Worm (Caenorhabditis elegans) whole organism, L2 larva: ENCODE measurements around the gene skn-1.

Experiments used
- C34F6.9 ChIP-seq: fragments of 150-350 bp; optimal IDR thresholded peaks from 2 replicates; lab custom pipeline; 2014; ENCODE audit warnings: missing biosample characterization, missing genetic modification characterization
- F13H6.1 ChIP-seq: sonication (generic microtip); optimal IDR thresholded peaks from 2 replicates; lab custom pipeline; 2016; ENCODE audit warnings: missing genetic modification characterization, missing compliant biosample characterization
- R02D3.7 ChIP-seq: fragments of 150-350 bp; optimal IDR thresholded peaks from 2 replicates; lab custom pipeline; 2014; ENCODE audit warnings: missing biosample characterization, missing genetic modification characterization
- Y55F3AM.14 ChIP-seq: fragments of 200-800 bp; sonication (Bioruptor generic); optimal IDR thresholded peaks from 2 replicates; lab custom pipeline; 2018; ENCODE audit warnings: mild to moderate bottlenecking, missing genetic modification characterization, missing compliant biosample characterization
- ZK546.5 ChIP-seq: sonication (generic microtip); optimal IDR thresholded peaks from 2 replicates; lab custom pipeline; 2017; ENCODE audit warnings: missing biosample characterization, missing genetic modification characterization
- alr-1 ChIP-seq: fragments of 150-350 bp; optimal IDR thresholded peaks from 2 replicates; lab custom pipeline; 2014; ENCODE audit warnings: missing biosample characterization, missing genetic modification characterization
- aly-2 ChIP-seq: fragments of 150-350 bp; optimal IDR thresholded peaks from 2 replicates; lab custom pipeline; 2014; ENCODE audit warnings: missing biosample characterization, missing genetic modification characterization
- ama-1 ChIP-seq: fragments of 150-350 bp; optimal IDR thresholded peaks from 2 replicates; lab custom pipeline; 2018; ENCODE audit warnings: inconsistent platforms
- blmp-1 ChIP-seq: sonication (generic microtip); optimal IDR thresholded peaks from 2 replicates; lab custom pipeline; 2017; ENCODE audit warnings: missing genetic modification characterization, mild to moderate bottlenecking, missing compliant biosample characterization, antibody characterized with exemption, moderate library complexity; ENCODE audit not compliant: insufficient read depth
- ceh-16 ChIP-seq: fragments of 150-350 bp; optimal IDR thresholded peaks from 2 replicates; lab custom pipeline; 2014; ENCODE audit warnings: missing biosample characterization, missing genetic modification characterization
- ceh-82 ChIP-seq: fragments of 150-350 bp; optimal IDR thresholded peaks from 2 replicates; lab custom pipeline; 2014; ENCODE audit warnings: missing biosample characterization, missing genetic modification characterization
- crh-2 ChIP-seq: sonication (generic microtip); optimal IDR thresholded peaks from 2 replicates; lab custom pipeline; 2017; ENCODE audit warnings: missing biosample characterization, missing genetic modification characterization
- dmd-4 ChIP-seq: sonication (generic microtip); optimal IDR thresholded peaks from 2 replicates; lab custom pipeline; 2017; ENCODE audit warnings: missing biosample characterization, missing genetic modification characterization
- egl-27 ChIP-seq: sonication (generic microtip); optimal IDR thresholded peaks from 3 replicates; lab custom pipeline; 2017; ENCODE audit warnings: missing biosample characterization, missing genetic modification reagents, missing genetic modification characterization
- elt-1 ChIP-seq: fragments of 150-350 bp; optimal IDR thresholded peaks from 2 replicates; lab custom pipeline; 2014; ENCODE audit warnings: missing biosample characterization, missing genetic modification characterization
- elt-3 ChIP-seq: sonication (generic microtip); optimal IDR thresholded peaks from 2 replicates; lab custom pipeline; 2017; ENCODE audit warnings: missing biosample characterization, missing genetic modification characterization
- fos-1 ChIP-seq: fragments of 150-350 bp; optimal IDR thresholded peaks from 2 replicates; lab custom pipeline; 2014; ENCODE audit warnings: missing biosample characterization, missing genetic modification characterization
- gmeb-1 ChIP-seq: fragments of 150-350 bp; optimal IDR thresholded peaks from 2 replicates; lab custom pipeline; 2014; ENCODE audit warnings: missing biosample characterization, missing genetic modification characterization
- lin-11 ChIP-seq: fragments of 150-350 bp; sonication (generic microtip); optimal IDR thresholded peaks from 2 replicates; lab custom pipeline; 2014; ENCODE audit warnings: missing biosample characterization, missing genetic modification characterization, inconsistent platforms, mixed read lengths
- lin-13 ChIP-seq: fragments of 150-350 bp; optimal IDR thresholded peaks from 2 replicates; lab custom pipeline; 2014; ENCODE audit warnings: missing biosample characterization, missing genetic modification reagents, missing genetic modification characterization
- lin-39 ChIP-seq: fragments of 150-350 bp; optimal IDR thresholded peaks from 2 replicates; lab custom pipeline; 2014; ENCODE audit warnings: missing biosample characterization, missing genetic modification reagents, missing genetic modification characterization
- lsy-2 ChIP-seq, 2 experiments: fragments of 150-350 bp in 1 of 2; sonication (generic microtip) in 1 of 2; optimal IDR thresholded peaks; 2 replicates each; lab custom pipeline; 2014 to 2017; ENCODE audit warnings: missing biosample characterization in 2 of 2, missing genetic modification characterization in 2 of 2
- mab-5 ChIP-seq: fragments of 150-350 bp; optimal IDR thresholded peaks from 2 replicates; lab custom pipeline; 2014; ENCODE audit warnings: missing biosample characterization, missing genetic modification characterization
- mbf-1 ChIP-seq: sonication (generic microtip); optimal IDR thresholded peaks from 2 replicates; lab custom pipeline; 2017; ENCODE audit warnings: missing biosample characterization, missing genetic modification characterization
- mdl-1 ChIP-seq, 2 experiments: fragments of 150-350 bp in 1 of 2; sonication (generic microtip) in 1 of 2; optimal IDR thresholded peaks; 2 replicates each; lab custom pipeline; 2017; ENCODE audit warnings: missing biosample characterization in 2 of 2, missing genetic modification characterization in 2 of 2
- nhr-10 ChIP-seq: sonication (generic microtip); optimal IDR thresholded peaks from 2 replicates; lab custom pipeline; 2017; ENCODE audit warnings: missing biosample characterization, missing genetic modification characterization
- nhr-11 ChIP-seq: fragments of 150-350 bp; optimal IDR thresholded peaks from 2 replicates; lab custom pipeline; 2014; ENCODE audit warnings: missing biosample characterization, missing genetic modification characterization
- nhr-12 ChIP-seq: fragments of 150-350 bp; optimal IDR thresholded peaks from 2 replicates; lab custom pipeline; 2014; ENCODE audit warnings: missing biosample characterization, missing genetic modification characterization
- nhr-129 ChIP-seq: fragments of 150-350 bp; optimal IDR thresholded peaks from 2 replicates; lab custom pipeline; 2014; ENCODE audit warnings: missing biosample characterization, missing genetic modification characterization
- nhr-21 ChIP-seq: fragments of 150-350 bp; optimal IDR thresholded peaks from 2 replicates; lab custom pipeline; 2014; ENCODE audit warnings: missing biosample characterization, missing genetic modification characterization
- nhr-23 ChIP-seq: fragments of 150-350 bp; optimal IDR thresholded peaks from 2 replicates; lab custom pipeline; 2014; ENCODE audit warnings: missing biosample characterization, missing genetic modification reagents, missing genetic modification characterization
- nhr-237 ChIP-seq: fragments of 150-350 bp; optimal IDR thresholded peaks from 2 replicates; lab custom pipeline; 2014; ENCODE audit warnings: missing biosample characterization, missing genetic modification characterization
- nhr-25 ChIP-seq: fragments of 150-350 bp; sonication (generic microtip); optimal IDR thresholded peaks from 3 replicates; lab custom pipeline; 2014; ENCODE audit warnings: missing biosample characterization, missing genetic modification characterization
- nhr-6 ChIP-seq: fragments of 150-350 bp; optimal IDR thresholded peaks from 2 replicates; lab custom pipeline; 2014; ENCODE audit warnings: missing biosample characterization, missing genetic modification characterization
- nhr-77 ChIP-seq: fragments of 150-350 bp; optimal IDR thresholded peaks from 2 replicates; lab custom pipeline; 2014; ENCODE audit warnings: missing biosample characterization, missing genetic modification characterization
- peb-1 ChIP-seq: fragments of 150-350 bp; optimal IDR thresholded peaks from 2 replicates; lab custom pipeline; 2014; ENCODE audit warnings: missing biosample characterization, missing genetic modification characterization
- sem-4 ChIP-seq: fragments of 150-350 bp; optimal IDR thresholded peaks from 2 replicates; lab custom pipeline; 2014; ENCODE audit warnings: missing biosample characterization, missing genetic modification reagents, missing genetic modification characterization
- skn-1 ChIP-seq: sonication (generic microtip); optimal IDR thresholded peaks from 2 replicates; lab custom pipeline; 2017; ENCODE audit warnings: missing biosample characterization, missing genetic modification characterization
- sma-3 ChIP-seq: sonication (generic microtip); optimal IDR thresholded peaks from 2 replicates; lab custom pipeline; 2016; ENCODE audit warnings: missing genetic modification reagents, missing genetic modification characterization, missing compliant biosample characterization
- sma-9 ChIP-seq, 2 experiments: fragments of 150-350 bp in 1 of 2; sonication (generic microtip) in 1 of 2; optimal IDR thresholded peaks; 2 replicates each; lab custom pipeline; 2014 to 2016; ENCODE audit warnings: missing genetic modification characterization in 2 of 2, mild to moderate bottlenecking in 1 of 2, missing biosample characterization in 1 of 2, missing compliant biosample characterization in 1 of 2, missing genetic modification reagents in 1 of 2, moderate library complexity in 1 of 2
- snpc-4 ChIP-seq: fragments of 150-350 bp; optimal IDR thresholded peaks from 2 replicates; lab custom pipeline; 2014; ENCODE audit warnings: missing biosample characterization, missing genetic modification characterization
- unc-39 ChIP-seq: fragments of 150-350 bp; optimal IDR thresholded peaks from 2 replicates; lab custom pipeline; 2014; ENCODE audit warnings: missing biosample characterization, missing genetic modification characterization
- unc-55 ChIP-seq: fragments of 150-350 bp; sonication (generic microtip); optimal IDR thresholded peaks from 3 replicates; lab custom pipeline; 2014; ENCODE audit warnings: missing biosample characterization, missing genetic modification reagents, missing genetic modification characterization
- unc-62 ChIP-seq: fragments of 150-350 bp; optimal IDR thresholded peaks from 2 replicates; lab custom pipeline; 2014; ENCODE audit warnings: missing biosample characterization, missing genetic modification reagents, missing genetic modification characterization
- zag-1 ChIP-seq: fragments of 150-350 bp; optimal IDR thresholded peaks from 2 replicates; lab custom pipeline; 2014; ENCODE audit warnings: missing biosample characterization, missing genetic modification characterization
- ztf-1 ChIP-seq: fragments of 200-800 bp; sonication (Bioruptor generic); conservative IDR thresholded peaks from 2 replicates; pipeline ENCODE4 v1.3.6; 2022; ENCODE audit warnings: missing genetic modification characterization, missing compliant biosample characterization
- ztf-11 ChIP-seq: sonication (generic microtip); optimal IDR thresholded peaks from 2 replicates; lab custom pipeline; 2017; ENCODE audit warnings: missing biosample characterization, missing genetic modification characterization
- ztf-4 ChIP-seq: fragments of 150-350 bp; optimal IDR thresholded peaks from 2 replicates; lab custom pipeline; 2014; ENCODE audit warnings: missing biosample characterization, missing genetic modification characterization

skn-1 gene

ce11 chrIV:5607343-5607742, 52.8 kb downstream of the skn-1 start (continued):
- TF ChIP-seq sma-9 (GFP tag; optimal IDR thresholded peaks at IDR 0.05; lab: Kevin White, UChicago) (peak; percentile 95), sma-9 (tag; optimal IDR thresholded peaks at IDR 0.05; lab: Kevin White, UChicago) (no peak), egl-27 (tag; lab: Kevin White, UChicago) (peak; percentile 87), crh-2 (tag; lab: Kevin White, UChicago) (peak; percentile 91)
- TF ChIP-seq, all 48 proteins: peak for 26

ce11 chrIV:5605225-5605624, 55.0 kb downstream of the skn-1 start:
- TF ChIP-seq ztf-4 (tag; lab: Kevin White, UChicago): no peak
- no peak for TF ChIP-seq elt-3 (tag; lab: Kevin White, UChicago)
- peak; percentile 19 for TF ChIP-seq sem-4 (tag; lab: Kevin White, UChicago)
- TF ChIP-seq nhr-21: peak; percentile 2
- TF ChIP-seq fos-1 (tag; lab: Kevin White, UChicago): peak; percentile 28
- TF ChIP-seq unc-55 (GFP tag; lab: Kevin White, UChicago): peak; percentile 12
- TF ChIP-seq unc-39 (tag; lab: Kevin White, UChicago): no peak
- peak; percentile 19 for TF ChIP-seq nhr-129 (tag; lab: Kevin White, UChicago)
- peak; percentile 38 for TF ChIP-seq sma-3 (GFP tag; lab: Kevin White, UChicago)

ce11 chrIV:5604465-5604864, 55.7 kb downstream of the skn-1 start:
- TF ChIP-seq ztf-11 (tag; lab: Kevin White, UChicago) (no peak), fos-1 (tag; lab: Kevin White, UChicago) (peak; percentile 41), ama-1 (lab: Kevin White, UChicago) (peak; percentile 32), nhr-77 (tag; lab: Kevin White, UChicago) (no peak), ceh-82 (tag; lab: Kevin White, UChicago) (no peak), nhr-10 (tag; lab: Kevin White, UChicago) (no peak), lsy-2 (tag; optimal IDR thresholded peaks at IDR 0.05; lab: Kevin White, UChicago) (peak in 1 of 2 experiments; percentile 90), gmeb-1 (tag; lab: Kevin White, UChicago) (peak; percentile 5), nhr-11 (tag; lab: Kevin White, UChicago) (no peak), alr-1 (tag; lab: Kevin White, UChicago) (peak; percentile 95), lin-11 (tag; lab: Kevin White, UChicago) (peak; percentile 61), nhr-21 (peak; percentile 77), lin-13 (no peak), crh-2 (tag; lab: Kevin White, UChicago) (peak; percentile 92), ztf-1 (GFP tag; lab: Robert Waterston, UW) (no peak), unc-62 (GFP tag; lab: Kevin White, UChicago) (no peak), nhr-25 (tag; lab: Kevin White, UChicago) (peak; percentile 8), unc-39 (tag; lab: Kevin White, UChicago) (no peak), sma-3 (GFP tag; lab: Kevin White, UChicago) (peak; percentile 51), nhr-12 (tag; lab: Kevin White, UChicago) (no peak), nhr-237 (tag; lab: Kevin White, UChicago) (no peak), skn-1 (tag; lab: Kevin White, UChicago) (peak; percentile 75), mbf-1 (tag; lab: Kevin White, UChicago) (no peak), aly-2 (tag; lab: Kevin White, UChicago) (no peak), snpc-4 (tag; lab: Kevin White, UChicago) (peak; percentile 13), unc-55 (GFP tag; lab: Kevin White, UChicago) (peak; percentile 74), zag-1 (tag; lab: Kevin White, UChicago) (peak; percentile 70), peb-1 (tag; lab: Kevin White, UChicago) (no peak), sma-9 (GFP tag; optimal IDR thresholded peaks at IDR 0.05; lab: Kevin White, UChicago) (peak; percentile 94), sma-9 (tag; optimal IDR thresholded peaks at IDR 0.05; lab: Kevin White, UChicago) (no peak), ZK546.5 (tag; lab: Kevin White, UChicago) (no peak), mab-5 (tag; lab: Kevin White, UChicago) (no peak), nhr-129 (tag; lab: Kevin White, UChicago) (peak; percentile 97), mdl-1 (tag; optimal IDR thresholded peaks at IDR 0.05; lab: Kevin White, UChicago) (peak; percentile 6 to 79), lin-39 (no peak), F13H6.1 (peak; percentile 97), egl-27 (tag; lab: Kevin White, UChicago) (peak; percentile 88), ceh-16 (tag; lab: Kevin White, UChicago) (no peak), elt-1 (tag; lab: Kevin White, UChicago) (no peak), sem-4 (tag; lab: Kevin White, UChicago) (peak; percentile 49), dmd-4 (tag; lab: Kevin White, UChicago) (no peak), R02D3.7 (tag; lab: Kevin White, UChicago) (no peak), elt-3 (tag; lab: Kevin White, UChicago) (no peak), ztf-4 (tag; lab: Kevin White, UChicago) (peak; percentile 81), C34F6.9 (tag; lab: Kevin White, UChicago) (peak; percentile 92), nhr-23 (tag; lab: Kevin White, UChicago) (no peak), blmp-1 (tag; lab: Kevin White, UChicago) (no peak), nhr-6 (tag; lab: Kevin White, UChicago) (peak; percentile 78), Y55F3AM.14 (peak; percentile 76)
- TF ChIP-seq, all 48 proteins: peak for 24
